Worm (Caenorhabditis elegans): ENCODE results near the gene fbxb-106.

- TF ChIP-seq ama-1 (optimal IDR thresholded peaks at IDR 0.05) (no peak), ceh-36 (tag; optimal IDR thresholded peaks at IDR 0.05) (no peak), sea-1 (GFP tag; conservative IDR thresholded peaks at IDR 0.05) (no peak), ets-7 (tag; optimal IDR thresholded peaks at IDR 0.05) (no peak), pes-1 (GFP tag; IDR thresholded peaks at IDR 0.05) (no peak), F13C5.2 (tag; optimal IDR thresholded peaks at IDR 0.05) (no peak), hmg-4 (GFP tag; optimal IDR thresholded peaks at IDR 0.05) (no peak), scrt-1 (GFP tag; IDR thresholded peaks at IDR 0.05) (no peak)
Observed at ce11 chrII:2797951-2798350, 35.7 kb downstream of the fbxb-106 start.

Measured in whole organism, early embryonic.